Fruit fly (Drosophila melanogaster): ENCODE data around the gene CG34241.

DNA sequence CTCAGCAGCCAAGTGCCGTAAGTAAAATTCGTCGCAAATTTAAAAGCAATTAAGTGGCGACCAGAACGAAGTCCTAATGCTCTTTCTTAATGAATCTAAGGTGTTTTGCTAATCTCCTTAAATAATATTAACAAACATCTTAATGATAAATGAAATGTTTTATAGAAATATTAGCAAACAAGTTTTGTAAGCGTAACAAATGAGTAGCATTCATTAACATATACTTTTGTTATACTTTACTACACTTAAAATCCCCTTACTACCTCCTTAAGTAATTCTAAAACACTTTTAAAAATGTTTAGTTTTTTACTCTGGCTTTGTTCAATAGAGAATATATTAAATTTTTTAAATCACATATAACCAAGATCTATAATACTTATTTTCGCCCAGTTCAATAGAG is 31.8 kb upstream of the CG34241 start:
- no peak for TF ChIP-seq brk (GFP tag; optimal IDR thresholded peaks at IDR 0.05)
- TF ChIP-seq br (GFP tag; optimal IDR thresholded peaks at IDR 0.05), result no peak
- no peak for TF ChIP-seq pan (optimal IDR thresholded peaks at IDR 0.05)

Measured in whole organism, wandering third instar larva.